Fruit fly (Drosophila melanogaster): ENCODE results near the gene Lcp65Ae.

Lcp65Ae gene

dm6 chr3L:6097270-6097669 lies 40.6 kb downstream of the Lcp65Ae start, which contains the start of gene Ets65A:
Ets65A (plus strand) TSS chr3L:6097617.
- no peak for TF ChIP-seq Rel (GFP tag; optimal IDR thresholded peaks at IDR 0.05)
- TF ChIP-seq Rel (tag; optimal IDR thresholded peaks at IDR 0.05), result no peak
- TF ChIP-seq OdsH (GFP tag; optimal IDR thresholded peaks at IDR 0.05), result no peak
- TF ChIP-seq CrebA (GFP tag; optimal IDR thresholded peaks at IDR 0.05; ENCODE audit: borderline replicate concordance), result no peak
- no peak for TF ChIP-seq rgr (GFP tag; optimal IDR thresholded peaks at IDR 0.05)
- no peak for TF ChIP-seq Dif (GFP tag; optimal IDR thresholded peaks at IDR 0.05; ENCODE audit: partially characterized antibody)
- no peak for TF ChIP-seq dsf (GFP tag; optimal IDR thresholded peaks at IDR 0.05; ENCODE audit: borderline replicate concordance)
- TF ChIP-seq woc (GFP tag; optimal IDR thresholded peaks at IDR 0.05), result no peak
- TF ChIP-seq sv (GFP tag; optimal IDR thresholded peaks at IDR 0.05), result no peak
- TF ChIP-seq pan (optimal IDR thresholded peaks at IDR 0.05), result no peak
- no peak for TF ChIP-seq N (GFP tag; optimal IDR thresholded peaks at IDR 0.05)
- no peak for TF ChIP-seq ey (GFP tag; optimal IDR thresholded peaks at IDR 0.05)
- TF ChIP-seq Jra (GFP tag; optimal IDR thresholded peaks at IDR 0.05), result no peak
- no peak for TF ChIP-seq jim (GFP tag; optimal IDR thresholded peaks at IDR 0.05)
- TF ChIP-seq fru (GFP tag; optimal IDR thresholded peaks at IDR 0.05), result no peak
- TF ChIP-seq h (GFP tag; optimal IDR thresholded peaks at IDR 0.05), result no peak
- no peak for TF ChIP-seq lola (GFP tag; optimal IDR thresholded peaks at IDR 0.05)
- TF ChIP-seq usp (GFP tag; optimal IDR thresholded peaks at IDR 0.05), result no peak
- no peak for TF ChIP-seq Mio (GFP tag; optimal IDR thresholded peaks at IDR 0.05)

- TF ChIP-seq sv (GFP tag; optimal IDR thresholded peaks at IDR 0.05) (peak; percentile 92), br (GFP tag; optimal IDR thresholded peaks at IDR 0.05) (peak; percentile 59), pan (optimal IDR thresholded peaks at IDR 0.05) (no peak), Rel (GFP tag; optimal IDR thresholded peaks at IDR 0.05) (no peak), Rel (tag; optimal IDR thresholded peaks at IDR 0.05) (peak; percentile 50), Mio (GFP tag; optimal IDR thresholded peaks at IDR 0.05) (no peak), dmrt93B (GFP tag; optimal IDR thresholded peaks at IDR 0.05) (peak; percentile 91), Hr83 (GFP tag; optimal IDR thresholded peaks at IDR 0.05; ENCODE audit: poor library complexity, severe bottlenecking) (peak; percentile 72), tai (GFP tag; optimal IDR thresholded peaks at IDR 0.05) (peak; percentile 90), fru (GFP tag; optimal IDR thresholded peaks at IDR 0.05) (peak; percentile 81), CrebA (GFP tag; optimal IDR thresholded peaks at IDR 0.05; ENCODE audit: borderline replicate concordance) (peak; percentile 7), psq (GFP tag; optimal IDR thresholded peaks at IDR 0.05) (peak; percentile 89), usp (GFP tag; optimal IDR thresholded peaks at IDR 0.05) (no peak), OdsH (GFP tag; optimal IDR thresholded peaks at IDR 0.05) (peak; percentile 89), sage (GFP tag; optimal IDR thresholded peaks at IDR 0.05) (peak; percentile 52), foxo (GFP tag; optimal IDR thresholded peaks at IDR 0.05) (peak in 1 of 2 experiments; percentile 92), rgr (GFP tag; optimal IDR thresholded peaks at IDR 0.05) (peak; percentile 94), Hr78 (GFP tag; optimal IDR thresholded peaks at IDR 0.05) (no peak), CG32264 (GFP tag; optimal IDR thresholded peaks at IDR 0.05) (peak; percentile 19), jim (GFP tag; optimal IDR thresholded peaks at IDR 0.05) (no peak), woc (GFP tag; optimal IDR thresholded peaks at IDR 0.05) (peak; percentile 63), brk (GFP tag; optimal IDR thresholded peaks at IDR 0.05) (peak; percentile 90), Jra (GFP tag; optimal IDR thresholded peaks at IDR 0.05) (peak; percentile 75), ey (GFP tag; optimal IDR thresholded peaks at IDR 0.05) (peak; percentile 85), HLH106 (tag; optimal IDR thresholded peaks at IDR 0.05) (peak; percentile 92), Dfd (GFP tag; optimal IDR thresholded peaks at IDR 0.05) (no peak), Myc (optimal IDR thresholded peaks at IDR 0.05) (no peak), Dif (GFP tag; optimal IDR thresholded peaks at IDR 0.05; ENCODE audit: partially characterized antibody) (no peak), Abd-B (GFP tag; optimal IDR thresholded peaks at IDR 0.05) (no peak), Vsx2 (GFP tag; optimal IDR thresholded peaks at IDR 0.05; ENCODE audit: partially characterized antibody) (no peak), Sp1 (GFP tag; optimal IDR thresholded peaks at IDR 0.05) (peak; percentile 85), lola (GFP tag; optimal IDR thresholded peaks at IDR 0.05) (no peak), N (GFP tag; optimal IDR thresholded peaks at IDR 0.05) (no peak), dsf (GFP tag; optimal IDR thresholded peaks at IDR 0.05; ENCODE audit: borderline replicate concordance) (peak; percentile 57), GATAd (GFP tag; optimal IDR thresholded peaks at IDR 0.05) (peak; percentile 77), dl (GFP tag; optimal IDR thresholded peaks at IDR 0.05; ENCODE audit: insufficient read depth in 1 of 2, partially characterized antibody in 2 of 2) (no peak), CG9705 (GFP tag; optimal IDR thresholded peaks at IDR 0.05) (peak; percentile 88), h (GFP tag; optimal IDR thresholded peaks at IDR 0.05) (peak; percentile 89), Hnf4 (GFP tag; optimal IDR thresholded peaks at IDR 0.05) (peak; percentile 89)
Measured at dm6 chr3L:6094697-6095096, 43.2 kb downstream of the Lcp65Ae start, which contains the start of the genes CG10467 and loj. CG10467 (minus strand) TSS chr3L:6094747. loj (plus strand) TSS chr3L:6094987.

All from whole organism, wandering third instar larva.